Fruit fly (Drosophila melanogaster): Measurements from ENCODE around the gene CG17597.

The CG17597 gene

DNA sequence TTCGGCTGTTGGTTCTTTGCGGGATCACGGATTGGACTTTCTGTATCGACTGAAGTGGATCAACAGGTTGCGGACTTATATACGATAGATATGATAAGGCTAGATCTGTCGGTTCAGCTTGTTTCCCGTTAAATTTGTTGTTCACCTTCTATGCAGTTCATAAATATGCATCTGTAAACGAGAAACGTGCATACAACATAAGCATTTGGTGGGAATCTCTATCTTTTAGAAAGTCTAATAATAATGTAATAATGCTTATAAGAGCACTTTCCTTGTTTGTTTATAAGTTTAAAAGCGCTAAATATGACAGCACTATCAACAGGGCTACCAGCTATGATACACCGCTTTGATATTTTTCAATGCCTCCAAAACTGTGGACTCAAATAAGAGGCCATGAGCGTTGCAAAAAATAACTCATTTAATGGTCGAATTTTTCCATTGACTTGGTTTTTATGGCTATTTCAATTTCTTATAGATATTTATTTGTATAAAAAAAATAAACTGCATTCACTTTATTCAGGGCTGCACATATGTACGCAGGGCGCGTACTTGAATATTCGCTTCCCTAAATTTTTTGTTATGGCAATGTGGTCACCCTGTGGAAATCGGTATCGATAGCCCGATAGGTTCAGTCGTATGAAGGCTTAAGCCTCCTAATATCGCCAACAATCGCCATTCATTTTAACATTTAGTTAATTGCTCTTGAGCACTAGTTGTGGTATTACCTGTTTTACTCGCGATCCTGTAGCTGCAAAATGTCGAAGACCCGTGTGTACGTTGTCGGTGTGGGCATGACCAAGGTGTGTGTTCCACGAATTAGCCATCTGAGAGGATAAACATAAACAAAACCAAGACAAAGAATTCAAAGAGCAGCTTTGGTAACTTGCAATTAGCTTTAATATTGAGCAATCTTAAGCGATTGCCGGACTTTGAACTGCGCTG, at the start of gene CG17597, which contains the start of gene ScpX (continued):
- TF ChIP-seq slp2 (GFP tag; optimal IDR thresholded peaks at IDR 0.05) (peak; percentile 20), corto (GFP tag; optimal IDR thresholded peaks at IDR 0.05) (no peak), YL-1 (GFP tag; optimal IDR thresholded peaks at IDR 0.05) (peak; percentile 56), Neu2 (GFP tag; optimal IDR thresholded peaks at IDR 0.05; ENCODE audit: borderline replicate concordance) (peak; percentile 49), CG1832 (GFP tag; optimal IDR thresholded peaks at IDR 0.05) (no peak), Elba2 (GFP tag; optimal IDR thresholded peaks at IDR 0.05) (peak; percentile 14), CG13624 (GFP tag; optimal IDR thresholded peaks at IDR 0.05) (peak; percentile 65), CG13775 (GFP tag; optimal IDR thresholded peaks at IDR 0.05) (peak; percentile 74), Bteb2 (GFP tag; optimal IDR thresholded peaks at IDR 0.05) (peak; percentile 55), fd102C (GFP tag; optimal IDR thresholded peaks at IDR 0.05) (peak; percentile 47), sna (GFP tag; IDR thresholded peaks at IDR 0.05; ENCODE audit: partially characterized antibody) (0 out of 2 replicates have a peak, but pooled peaks have one; percentile 77), klu (GFP tag; IDR thresholded peaks at IDR 0.05) (no peak), vvl (GFP tag; IDR thresholded peaks at IDR 0.05) (peak; percentile 32; the same call in 1 of the 2 replicates), sob (GFP tag; IDR thresholded peaks at IDR 0.05) (0 out of 2 replicates have a peak, but pooled peaks have one; percentile 45), CG5245 (GFP tag; optimal IDR thresholded peaks at IDR 0.05) (peak; percentile 22), CG10462 (GFP tag; optimal IDR thresholded peaks at IDR 0.05) (peak; percentile 23), Awh (GFP tag; IDR thresholded peaks at IDR 0.05) (no peak), B-H1 (GFP tag; IDR thresholded peaks at IDR 0.05) (no peak; the same call in 2 of the 3 replicates), Hr78 (GFP tag; optimal IDR thresholded peaks at IDR 0.05) (peak in 1 of 2 experiments; percentile 47), stwl (tag; optimal IDR thresholded peaks at IDR 0.05) (peak; percentile 94), dm (GFP tag; optimal IDR thresholded peaks at IDR 0.05) (no peak), CG12744 (GFP tag; optimal IDR thresholded peaks at IDR 0.05) (no peak), rib (GFP tag; IDR thresholded peaks at IDR 0.05) (no peak), CG14014 (GFP tag; IDR thresholded peaks at IDR 0.05) (peak; percentile 53), wek (GFP tag; optimal IDR thresholded peaks at IDR 0.05) (no peak), fd96Cb (tag; optimal IDR thresholded peaks at IDR 0.05) (peak; percentile 40), CG2875 (GFP tag; optimal IDR thresholded peaks at IDR 0.05) (peak; percentile 35), dimm (GFP tag; IDR thresholded peaks at IDR 0.05) (no peak), CG6813 (GFP tag; optimal IDR thresholded peaks at IDR 0.05) (no peak), Stat92E (GFP tag; optimal IDR thresholded peaks at IDR 0.05) (no peak), nau (GFP tag; optimal IDR thresholded peaks at IDR 0.05) (no peak), Bdp1 (GFP tag; optimal IDR thresholded peaks at IDR 0.05) (peak; percentile 13), CG9932 (GFP tag; IDR thresholded peaks at IDR 0.05) (peak; percentile 61), H15 (GFP tag; IDR thresholded peaks at IDR 0.05) (no peak), Hey (tag; optimal IDR thresholded peaks at IDR 0.05) (peak; percentile 40), CG12769 (tag; optimal IDR thresholded peaks at IDR 0.05) (peak; percentile 57), CG13287 (GFP tag; IDR thresholded peaks at IDR 0.05; ENCODE audit: partially characterized antibody) (peak; percentile 86), CG3065 (GFP tag; optimal IDR thresholded peaks at IDR 0.05) (peak; percentile 52), gce (GFP tag; IDR thresholded peaks at IDR 0.05) (no peak; the same call in 2 of the 3 replicates), vfl (GFP tag; optimal IDR thresholded peaks at IDR 0.05) (peak; percentile 66), cato (GFP tag; optimal IDR thresholded peaks at IDR 0.05; ENCODE audit: borderline replicate concordance) (peak; percentile 15), Lim3 (GFP tag; IDR thresholded peaks at IDR 0.05) (no peak), chif (GFP tag; optimal IDR thresholded peaks at IDR 0.05) (peak; percentile 22 to 75), dpn (GFP tag; optimal IDR thresholded peaks at IDR 0.05) (peak; percentile 47 to 68), PHDP (tag; optimal IDR thresholded peaks at IDR 0.05) (peak; percentile 54), Xbp1 (GFP tag; optimal IDR thresholded peaks at IDR 0.05) (peak; percentile 70), Dek (tag; optimal IDR thresholded peaks at IDR 0.05) (peak; percentile 47)

Measured in whole organism, embryonic.